Fruit fly (Drosophila melanogaster) whole organism, wandering third instar larva: ENCODE measurements around the gene CG14212.

ENCODE experiments used
- CG9705 ChIP-seq: fragments of 200-800 bp; sonication (Bioruptor generic); optimal IDR thresholded peaks from 2 replicates; lab custom pipeline; 2018; ENCODE audit warnings: missing biosample characterization, mild to moderate bottlenecking, missing genetic modification characterization
- Dfd ChIP-seq: fragments of >200 bp; optimal IDR thresholded peaks from 2 replicates; lab custom pipeline; 2017; ENCODE audit warnings: missing biosample characterization, missing genetic modification characterization
- Rel ChIP-seq, 2 experiments: fragments of 200-800 bp; sonication (Bioruptor generic) in 1 of 2; optimal IDR thresholded peaks; 2 replicates in 1 of 2; 3 replicates in 1 of 2; lab custom pipeline; 2016 to 2019; ENCODE audit warnings: mild to moderate bottlenecking in 2 of 2, missing biosample characterization in 2 of 2, missing genetic modification characterization in 2 of 2, moderate library complexity in 1 of 2
- Sp1 ChIP-seq: fragments of 200-800 bp; sonication (Bioruptor generic); optimal IDR thresholded peaks from 3 replicates; lab custom pipeline; 2019; ENCODE audit warnings: missing biosample characterization, mild to moderate bottlenecking, missing genetic modification characterization, moderate library complexity
- Vsx2 ChIP-seq: fragments of 200-300, 225-300 bp; sonication (Bioruptor generic); optimal IDR thresholded peaks from 2 replicates; lab custom pipeline; 2018; ENCODE audit warnings: missing biosample characterization, missing genetic modification characterization; ENCODE audit not compliant: partially characterized antibody
- foxo ChIP-seq, 2 experiments: fragments of 200-800 bp; sonication (Bioruptor generic); optimal IDR thresholded peaks; 2 replicates in 1 of 2; 3 replicates in 1 of 2; lab custom pipeline; 2016 to 2017; ENCODE audit warnings: missing biosample characterization in 2 of 2, missing genetic modification characterization in 2 of 2
- pan ChIP-seq: fragments of >200 bp; optimal IDR thresholded peaks from 2 replicates; lab custom pipeline; 2017
- sage ChIP-seq: fragments of 200-800 bp; sonication (Bioruptor generic); optimal IDR thresholded peaks from 2 replicates; lab custom pipeline; 2016; ENCODE audit warnings: missing biosample characterization, mild to moderate bottlenecking, missing genetic modification characterization

DNA sequence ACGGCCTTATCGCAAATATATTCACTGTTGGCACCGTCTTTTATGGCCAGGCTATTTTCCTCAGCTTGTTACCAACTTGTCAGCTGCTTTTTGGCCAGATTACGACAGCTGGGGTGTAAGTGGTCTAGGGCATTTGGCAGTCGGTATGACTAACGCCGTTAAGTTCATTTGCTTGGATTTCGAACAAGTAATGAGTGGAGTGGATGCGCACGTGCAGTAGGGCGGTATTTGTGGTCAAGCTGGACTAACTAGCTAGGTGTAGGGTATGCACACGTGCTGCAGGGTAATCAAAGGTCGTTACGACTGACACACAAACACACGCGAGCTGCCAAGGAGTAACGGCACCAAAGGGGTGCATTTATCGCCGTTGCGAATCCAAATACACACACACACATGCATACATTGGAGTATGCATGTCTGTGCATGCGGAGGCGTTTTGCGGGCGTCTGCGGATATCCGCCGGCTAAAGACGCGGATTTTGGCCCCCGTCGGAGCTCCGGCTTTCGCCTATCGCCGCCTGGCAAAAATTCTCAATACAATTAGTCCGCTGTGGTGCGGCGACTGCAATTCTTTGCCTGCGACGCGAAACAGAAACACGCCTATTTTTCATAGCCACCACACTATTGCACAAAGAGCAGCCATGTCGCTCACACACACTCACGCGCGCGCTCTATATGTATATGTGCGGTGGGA is 47.4 kb upstream of the CG14212 start:
- TF ChIP-seq Sp1 (GFP tag; lab: Kevin White, UChicago): no peak
- TF ChIP-seq Dfd (GFP tag; lab: Kevin White, UChicago): no peak
- no peak for TF ChIP-seq Vsx2 (GFP tag; lab: Kevin White, UChicago)
- TF ChIP-seq CG9705 (GFP tag; lab: Kevin White, UChicago): no peak
- no peak for TF ChIP-seq foxo (GFP tag; optimal IDR thresholded peaks at IDR 0.05; lab: Kevin White, UChicago)
- TF ChIP-seq pan (lab: Kevin White, UChicago): no peak
- TF ChIP-seq sage (GFP tag; lab: Kevin White, UChicago): no peak
- no peak for TF ChIP-seq Rel (GFP tag; optimal IDR thresholded peaks at IDR 0.05; lab: Kevin White, UChicago)
- no peak for TF ChIP-seq Rel (tag; optimal IDR thresholded peaks at IDR 0.05; lab: Kevin White, UChicago)
